Worm (Caenorhabditis elegans) whole organism, L1 larva: ENCODE measurements around the gene fipr-4.

Experiments
- C04F5.9 ChIP-seq: sonication (generic microtip); optimal IDR thresholded peaks from 2 replicates; lab custom pipeline; 2016; ENCODE audit warnings: missing genetic modification characterization, missing compliant biosample characterization
- C16A3.4 ChIP-seq: fragments of 150-350 bp; optimal IDR thresholded peaks from 2 replicates; lab custom pipeline; 2014; ENCODE audit warnings: missing biosample characterization, missing genetic modification characterization
- C34B4.2 ChIP-seq: sonication (generic microtip); optimal IDR thresholded peaks from 2 replicates; lab custom pipeline; 2017; ENCODE audit warnings: mild to moderate bottlenecking, missing genetic modification characterization, missing compliant biosample characterization
- F16B12.6 ChIP-seq: fragments of 150-350 bp; optimal IDR thresholded peaks from 2 replicates; lab custom pipeline; 2014; ENCODE audit warnings: missing biosample characterization, missing genetic modification characterization
- alr-1 ChIP-seq: fragments of 200-800 bp; sonication (Bioruptor generic); optimal IDR thresholded peaks from 2 replicates; lab custom pipeline; 2018; ENCODE audit warnings: borderline replicate concordance, mild to moderate bottlenecking, missing genetic modification characterization, missing compliant biosample characterization
- aly-2 ChIP-seq: fragments of 150-350 bp; optimal IDR thresholded peaks from 2 replicates; lab custom pipeline; 2014; ENCODE audit warnings: missing biosample characterization, missing genetic modification characterization
- ama-1 ChIP-seq: fragments of 150-350 bp; optimal IDR thresholded peaks from 2 replicates; lab custom pipeline; 2014
- blmp-1 ChIP-seq: fragments of 150-350 bp; optimal IDR thresholded peaks from 2 replicates; lab custom pipeline; 2014; ENCODE audit warnings: missing biosample characterization, missing genetic modification characterization
- ceh-63 ChIP-seq: fragments of 200-800 bp; sonication (Bioruptor generic); optimal IDR thresholded peaks from 2 replicates; lab custom pipeline; 2018; ENCODE audit warnings: mild to moderate bottlenecking, missing genetic modification characterization, missing compliant biosample characterization
- ceh-8 ChIP-seq: fragments of 200-800 bp; sonication (Bioruptor generic); optimal IDR thresholded peaks from 2 replicates; lab custom pipeline; 2018; ENCODE audit warnings: mild to moderate bottlenecking, missing genetic modification characterization, moderate library complexity, missing compliant biosample characterization
- efl-1 ChIP-seq, 4 experiments: fragments of 150-350 bp; optimal IDR thresholded peaks in 3 of 4; peaks in 1 of 4; 1 replicate in 1 of 4; 2 replicates in 3 of 4; lab custom pipeline; 2014; ENCODE audit warnings: missing biosample characterization in 2 of 4, missing genetic modification characterization in 2 of 4, missing genetic modification reagents in 2 of 4
- egl-27 ChIP-seq, 2 experiments: fragments of 150-350 bp in 1 of 2; sonication (generic microtip); optimal IDR thresholded peaks; 3 replicates each; lab custom pipeline; 2017 to 2018; ENCODE audit warnings: missing biosample characterization in 2 of 2, missing genetic modification characterization in 2 of 2, missing genetic modification reagents in 2 of 2
- elt-2 ChIP-seq: sonication (generic microtip); optimal IDR thresholded peaks from 2 replicates; lab custom pipeline; 2016; ENCODE audit warnings: missing genetic modification characterization, mild to moderate bottlenecking, inconsistent platforms, missing compliant biosample characterization, missing genetic modification reagents
- elt-3 ChIP-seq, 6 experiments: fragments of 150-350 bp in 1 of 6; sonication (generic microtip); optimal IDR thresholded peaks; 2 replicates each; lab custom pipeline; 2017 to 2018; ENCODE audit warnings: missing biosample characterization in 6 of 6, missing genetic modification characterization in 6 of 6, inconsistent platforms in 1 of 6
- ets-5 ChIP-seq: fragments of 200-800 bp; sonication (Bioruptor generic); IDR thresholded peaks from 2 replicates; pipeline ENCODE4 v1.3.6; 2022; ENCODE audit warnings: missing genetic modification characterization, missing compliant biosample characterization
- fkh-8 ChIP-seq: sonication (generic microtip); optimal IDR thresholded peaks from 2 replicates; lab custom pipeline; 2016; ENCODE audit warnings: mild to moderate bottlenecking, missing genetic modification characterization, missing compliant biosample characterization
- grh-1 ChIP-seq: fragments of 200-800 bp; sonication (Bioruptor generic); IDR thresholded peaks from 2 replicates; pipeline ENCODE4 v1.3.6; 2022; ENCODE audit warnings: missing genetic modification reagents, missing genetic modification characterization, missing compliant biosample characterization
- hlh-17 ChIP-seq: fragments of 200-800 bp; sonication (Bioruptor generic); optimal IDR thresholded peaks from 2 replicates; lab custom pipeline; 2018; ENCODE audit warnings: missing genetic modification characterization, mild to moderate bottlenecking, missing compliant biosample characterization, moderate library complexity, borderline replicate concordance
- hpl-2 ChIP-seq: fragments of 150-350 bp; optimal IDR thresholded peaks from 2 replicates; lab custom pipeline; 2014; ENCODE audit warnings: missing biosample characterization, missing genetic modification reagents, missing genetic modification characterization
- jun-1 ChIP-seq: fragments of 150-350 bp; optimal IDR thresholded peaks from 2 replicates; lab custom pipeline; 2014; ENCODE audit warnings: missing biosample characterization, missing genetic modification reagents, missing genetic modification characterization
- lin-13 ChIP-seq: fragments of 150-350 bp; optimal IDR thresholded peaks from 2 replicates; lab custom pipeline; 2014; ENCODE audit warnings: missing biosample characterization, missing genetic modification reagents, missing genetic modification characterization
- lin-14 ChIP-seq: fragments of 200-800 bp; sonication (Bioruptor generic); optimal IDR thresholded peaks from 2 replicates; lab custom pipeline; 2018; ENCODE audit warnings: mild to moderate bottlenecking, missing genetic modification characterization, moderate library complexity, missing compliant biosample characterization
- lin-39 ChIP-seq: fragments of 150-350 bp; optimal IDR thresholded peaks from 2 replicates; lab custom pipeline; 2014; ENCODE audit warnings: missing biosample characterization, missing genetic modification reagents, missing genetic modification characterization
- lir-3 ChIP-seq: sonication (generic microtip); optimal IDR thresholded peaks from 2 replicates; lab custom pipeline; 2016; ENCODE audit warnings: mild to moderate bottlenecking, missing genetic modification characterization, moderate library complexity, missing compliant biosample characterization; ENCODE audit not compliant: poor library complexity
- lsy-2 ChIP-seq, 2 experiments: fragments of 150-350 bp; optimal IDR thresholded peaks; 2 replicates each; lab custom pipeline; 2014; ENCODE audit warnings: missing biosample characterization in 2 of 2, missing genetic modification characterization in 2 of 2
- mdl-1 ChIP-seq, 2 experiments: fragments of 150-350 bp; optimal IDR thresholded peaks; 2 replicates each; lab custom pipeline; 2014 to 2017; ENCODE audit warnings: missing biosample characterization in 2 of 2, missing genetic modification characterization in 2 of 2, inconsistent platforms in 1 of 2
- mep-1 ChIP-seq: fragments of 150-350 bp; optimal IDR thresholded peaks from 2 replicates; lab custom pipeline; 2014; ENCODE audit warnings: missing biosample characterization, missing genetic modification characterization
- nhr-20 ChIP-seq: sonication (generic microtip); optimal IDR thresholded peaks from 2 replicates; lab custom pipeline; 2016; ENCODE audit warnings: mild to moderate bottlenecking, missing genetic modification characterization, missing compliant biosample characterization
- nhr-28 ChIP-seq: fragments of 150-350 bp; optimal IDR thresholded peaks from 2 replicates; lab custom pipeline; 2014; ENCODE audit warnings: missing biosample characterization, missing genetic modification characterization
- nhr-47 ChIP-seq: sonication (generic microtip); optimal IDR thresholded peaks from 2 replicates; lab custom pipeline; 2016; ENCODE audit warnings: mild to moderate bottlenecking, missing genetic modification characterization, moderate library complexity, missing compliant biosample characterization
- nhr-71 ChIP-seq: sonication (generic microtip); optimal IDR thresholded peaks from 2 replicates; lab custom pipeline; 2016; ENCODE audit warnings: mild to moderate bottlenecking, missing genetic modification characterization, moderate library complexity, missing compliant biosample characterization
- nhr-76 ChIP-seq: sonication (generic microtip); optimal IDR thresholded peaks from 2 replicates; lab custom pipeline; 2017; ENCODE audit warnings: missing biosample characterization, missing genetic modification characterization
- nhr-85 ChIP-seq: sonication (generic microtip); peaks from one replicate; lab custom pipeline; 2016; ENCODE audit warnings: missing genetic modification characterization, inconsistent platforms, missing compliant biosample characterization
- nhr-90 ChIP-seq: sonication (generic microtip); optimal IDR thresholded peaks from 2 replicates; lab custom pipeline; 2016; ENCODE audit warnings: mild to moderate bottlenecking, missing genetic modification characterization, missing compliant biosample characterization; ENCODE audit not compliant: poor library complexity
- pag-3 ChIP-seq: sonication (generic microtip); optimal IDR thresholded peaks from 2 replicates; lab custom pipeline; 2017; ENCODE audit warnings: missing genetic modification characterization, mild to moderate bottlenecking, missing compliant biosample characterization, antibody characterized with exemption, borderline replicate concordance; ENCODE audit not compliant: insufficient read depth
- pax-3 ChIP-seq: fragments of 200-800 bp; sonication (Bioruptor generic); optimal IDR thresholded peaks from 2 replicates; lab custom pipeline; 2018; ENCODE audit warnings: mild to moderate bottlenecking, missing genetic modification characterization, moderate library complexity, missing compliant biosample characterization
- pqm-1 ChIP-seq: sonication (generic microtip); optimal IDR thresholded peaks from 3 replicates; lab custom pipeline; 2017; ENCODE audit warnings: missing biosample characterization, missing genetic modification characterization
- rnt-1 ChIP-seq: sonication (generic microtip); optimal IDR thresholded peaks from 2 replicates; lab custom pipeline; 2016; ENCODE audit warnings: mild to moderate bottlenecking, missing genetic modification characterization, moderate library complexity, missing compliant biosample characterization
- snpc-4 ChIP-seq: fragments of 150-350 bp; optimal IDR thresholded peaks from 2 replicates; lab custom pipeline; 2014; ENCODE audit warnings: missing biosample characterization, missing genetic modification characterization
- swsn-7 ChIP-seq: sonication (generic microtip); optimal IDR thresholded peaks from 2 replicates; lab custom pipeline; 2016; ENCODE audit warnings: missing genetic modification characterization, missing compliant biosample characterization
- tbx-2 ChIP-seq: sonication (generic microtip); optimal IDR thresholded peaks from 2 replicates; lab custom pipeline; 2016; ENCODE audit warnings: missing genetic modification characterization, missing compliant biosample characterization
- tlp-1 ChIP-seq: fragments of 150-350 bp; optimal IDR thresholded peaks from 2 replicates; lab custom pipeline; 2014; ENCODE audit warnings: missing biosample characterization, missing genetic modification characterization
- unc-86 ChIP-seq: sonication (generic microtip); optimal IDR thresholded peaks from 2 replicates; lab custom pipeline; 2016; ENCODE audit warnings: missing genetic modification characterization, missing compliant biosample characterization
- unc-98 ChIP-seq: fragments of 200-800 bp; sonication (Bioruptor generic); IDR thresholded peaks from 2 replicates; pipeline ENCODE4 v1.3.6; 2022; ENCODE audit warnings: missing genetic modification characterization, missing compliant biosample characterization
- vab-15 ChIP-seq: sonication (generic microtip); optimal IDR thresholded peaks from 2 replicates; lab custom pipeline; 2017; ENCODE audit warnings: missing genotype, mild to moderate bottlenecking, missing genetic modification characterization, missing compliant biosample characterization
- zag-1 ChIP-seq: fragments of 150-350 bp; optimal IDR thresholded peaks from 2 replicates; lab custom pipeline; 2014; ENCODE audit warnings: missing biosample characterization, missing genetic modification characterization
- ztf-11 ChIP-seq, 2 experiments: sonication (generic microtip); optimal IDR thresholded peaks; 2 replicates each; lab custom pipeline; 2016 to 2017; ENCODE audit warnings: missing genetic modification characterization in 2 of 2, missing biosample characterization in 1 of 2, missing compliant biosample characterization in 1 of 2
- ztf-4 ChIP-seq: fragments of 150-350 bp; optimal IDR thresholded peaks from 2 replicates; lab custom pipeline; 2014; ENCODE audit warnings: missing biosample characterization, missing genetic modification characterization

Gene fipr-4

ce11 chrV:10204863-10205338, 23.4 kb downstream of the fipr-4 start, which contains the start of the genes ZK856.19 and ZK856.11 (continued):
- TF ChIP-seq nhr-20 (tag; lab: Kevin White, UChicago) = peak; percentile 78
- TF ChIP-seq ceh-8 (GFP tag; lab: Kevin White, UChicago) = no peak
- TF ChIP-seq blmp-1 (tag; lab: Kevin White, UChicago) = peak; percentile 76
- no peak for TF ChIP-seq hlh-17 (GFP tag; lab: Kevin White, UChicago)
- TF ChIP-seq pqm-1 (tag; lab: Kevin White, UChicago) = no peak
- peak; percentile 63 to 74 for TF ChIP-seq efl-1 (optimal IDR thresholded peaks at IDR 0.05; lab: Kevin White, UChicago)
- TF ChIP-seq efl-1 (GFP tag; optimal IDR thresholded peaks at IDR 0.05 in 1 of 2; lab: Kevin White, UChicago) = peak; percentile 66 to 97
- no peak for TF ChIP-seq vab-15
- peak; percentile 31 for TF ChIP-seq elt-2 (tag; lab: Kevin White, UChicago)
- peak; percentile 77 for TF ChIP-seq swsn-7 (tag; lab: Kevin White, UChicago)
- no peak for TF ChIP-seq jun-1 (tag; lab: Kevin White, UChicago)
- TF ChIP-seq C16A3.4 (tag; lab: Kevin White, UChicago) = peak; percentile 68
- no peak for TF ChIP-seq fkh-8 (tag; lab: Kevin White, UChicago)
- peak; percentile 86 for TF ChIP-seq nhr-85
- no peak for TF ChIP-seq hpl-2
- no peak for TF ChIP-seq ceh-63 (GFP tag; lab: Kevin White, UChicago)
- no peak for TF ChIP-seq nhr-28 (tag; lab: Kevin White, UChicago)
- TF ChIP-seq nhr-90 (tag; lab: Kevin White, UChicago) = peak; percentile 78
- peak; percentile 1 for TF ChIP-seq lin-13 (GFP tag; lab: Kevin White, UChicago)
- no peak for TF ChIP-seq tlp-1 (tag; lab: Kevin White, UChicago)
- TF ChIP-seq rnt-1 (tag; lab: Kevin White, UChicago) = peak; percentile 70
- peak; percentile 50 for TF ChIP-seq lir-3
- TF ChIP-seq mdl-1 (tag; optimal IDR thresholded peaks at IDR 0.05; lab: Kevin White, UChicago) = no peak
- no peak for TF ChIP-seq pag-3 (tag; lab: Kevin White, UChicago)
- TF ChIP-seq pax-3 (tag; lab: Kevin White, UChicago) = no peak
- peak; percentile 85 for TF ChIP-seq nhr-71 (tag; lab: Kevin White, UChicago)
- peak in 2 of 6 experiments; percentile 2 to 18 for TF ChIP-seq elt-3 (tag; optimal IDR thresholded peaks at IDR 0.05; lab: Kevin White, UChicago)
- TF ChIP-seq lsy-2 (tag; optimal IDR thresholded peaks at IDR 0.05; lab: Kevin White, UChicago) = peak; percentile 79 to 88
- peak; percentile 55; the same call in 1 of the 2 replicates for TF ChIP-seq grh-1 (GFP tag; lab: Robert Waterston, UW)
- peak; percentile 69 for TF ChIP-seq snpc-4 (tag; lab: Kevin White, UChicago)
- TF ChIP-seq ets-5 = no peak
- TF ChIP-seq, all 84 proteins: peak for 42

ce11 chrV:10203435-10204009, 24.7 kb downstream of the fipr-4 start, which contains the start of gene chpf-1:
TSS of gene chpf-1 (minus strand) at chrV:10203485.
- TF ChIP-seq lir-3 = no peak
- TF ChIP-seq ama-1 = no peak
- no peak for TF ChIP-seq rnt-1 (tag; lab: Kevin White, UChicago)
- TF ChIP-seq lsy-2 (tag; optimal IDR thresholded peaks at IDR 0.05; lab: Kevin White, UChicago) = no peak
- no peak for TF ChIP-seq nhr-47
- TF ChIP-seq mep-1 = peak; percentile 20
- no peak for TF ChIP-seq zag-1 (tag; lab: Kevin White, UChicago)
- no peak for TF ChIP-seq nhr-90 (tag; lab: Kevin White, UChicago)
- no peak for TF ChIP-seq hlh-17 (GFP tag; lab: Kevin White, UChicago)
- no peak for TF ChIP-seq ets-5
- TF ChIP-seq ztf-11 (tag; optimal IDR thresholded peaks at IDR 0.05; lab: Kevin White, UChicago) = no peak
- no peak for TF ChIP-seq F16B12.6 (tag; lab: Kevin White, UChicago)
- TF ChIP-seq vab-15 = no peak
- TF ChIP-seq ztf-4 (tag; lab: Kevin White, UChicago) = no peak
- TF ChIP-seq lin-13 (GFP tag; lab: Kevin White, UChicago) = no peak
- no peak for TF ChIP-seq unc-86
- TF ChIP-seq C34B4.2 (tag; lab: Kevin White, UChicago) = no peak
- TF ChIP-seq C04F5.9 = no peak
- peak; percentile 38 for TF ChIP-seq lin-14 (GFP tag; lab: Kevin White, UChicago)
- TF ChIP-seq egl-27 (tag; optimal IDR thresholded peaks at IDR 0.05; lab: Kevin White, UChicago) = no peak
- no peak for TF ChIP-seq efl-1 (optimal IDR thresholded peaks at IDR 0.05; lab: Kevin White, UChicago)
- TF ChIP-seq efl-1 (GFP tag; optimal IDR thresholded peaks at IDR 0.05 in 1 of 2; lab: Kevin White, UChicago) = no peak
- TF ChIP-seq swsn-7 (tag; lab: Kevin White, UChicago) = no peak
- TF ChIP-seq lin-39 (tag; lab: Kevin White, UChicago) = no peak
- TF ChIP-seq nhr-76 (tag; lab: Kevin White, UChicago) = no peak
- no peak for TF ChIP-seq aly-2 (tag; lab: Kevin White, UChicago)
- no peak for TF ChIP-seq tbx-2 (tag; lab: Kevin White, UChicago)
- no peak for TF ChIP-seq unc-98 (GFP tag; lab: Robert Waterston, UW)
- no peak for TF ChIP-seq alr-1 (tag; lab: Kevin White, UChicago)
